Worm (Caenorhabditis elegans) whole organism, L2 larva: ENCODE results near the gene F23F12.13.

ENCODE experiments used
- C34F6.9 ChIP-seq: fragments of 150-350 bp; optimal IDR thresholded peaks from 2 replicates; lab custom pipeline; 2014; ENCODE audit warnings: missing biosample characterization, missing genetic modification characterization
- F13H6.1 ChIP-seq: sonication (generic microtip); optimal IDR thresholded peaks from 2 replicates; lab custom pipeline; 2016; ENCODE audit warnings: missing genetic modification characterization, missing compliant biosample characterization
- R02D3.7 ChIP-seq: fragments of 150-350 bp; optimal IDR thresholded peaks from 2 replicates; lab custom pipeline; 2014; ENCODE audit warnings: missing biosample characterization, missing genetic modification characterization
- Y55F3AM.14 ChIP-seq: fragments of 200-800 bp; sonication (Bioruptor generic); optimal IDR thresholded peaks from 2 replicates; lab custom pipeline; 2018; ENCODE audit warnings: mild to moderate bottlenecking, missing genetic modification characterization, missing compliant biosample characterization
- ZK546.5 ChIP-seq: sonication (generic microtip); optimal IDR thresholded peaks from 2 replicates; lab custom pipeline; 2017; ENCODE audit warnings: missing biosample characterization, missing genetic modification characterization
- alr-1 ChIP-seq: fragments of 150-350 bp; optimal IDR thresholded peaks from 2 replicates; lab custom pipeline; 2014; ENCODE audit warnings: missing biosample characterization, missing genetic modification characterization
- aly-2 ChIP-seq: fragments of 150-350 bp; optimal IDR thresholded peaks from 2 replicates; lab custom pipeline; 2014; ENCODE audit warnings: missing biosample characterization, missing genetic modification characterization
- ama-1 ChIP-seq: fragments of 150-350 bp; optimal IDR thresholded peaks from 2 replicates; lab custom pipeline; 2018; ENCODE audit warnings: inconsistent platforms
- blmp-1 ChIP-seq: sonication (generic microtip); optimal IDR thresholded peaks from 2 replicates; lab custom pipeline; 2017; ENCODE audit warnings: missing genetic modification characterization, mild to moderate bottlenecking, missing compliant biosample characterization, antibody characterized with exemption, moderate library complexity; ENCODE audit not compliant: insufficient read depth
- ceh-16 ChIP-seq: fragments of 150-350 bp; optimal IDR thresholded peaks from 2 replicates; lab custom pipeline; 2014; ENCODE audit warnings: missing biosample characterization, missing genetic modification characterization
- ceh-82 ChIP-seq: fragments of 150-350 bp; optimal IDR thresholded peaks from 2 replicates; lab custom pipeline; 2014; ENCODE audit warnings: missing biosample characterization, missing genetic modification characterization
- crh-2 ChIP-seq: sonication (generic microtip); optimal IDR thresholded peaks from 2 replicates; lab custom pipeline; 2017; ENCODE audit warnings: missing biosample characterization, missing genetic modification characterization
- dmd-4 ChIP-seq: sonication (generic microtip); optimal IDR thresholded peaks from 2 replicates; lab custom pipeline; 2017; ENCODE audit warnings: missing biosample characterization, missing genetic modification characterization
- elt-1 ChIP-seq: fragments of 150-350 bp; optimal IDR thresholded peaks from 2 replicates; lab custom pipeline; 2014; ENCODE audit warnings: missing biosample characterization, missing genetic modification characterization
- elt-3 ChIP-seq: sonication (generic microtip); optimal IDR thresholded peaks from 2 replicates; lab custom pipeline; 2017; ENCODE audit warnings: missing biosample characterization, missing genetic modification characterization
- fos-1 ChIP-seq: fragments of 150-350 bp; optimal IDR thresholded peaks from 2 replicates; lab custom pipeline; 2014; ENCODE audit warnings: missing biosample characterization, missing genetic modification characterization
- lin-11 ChIP-seq: fragments of 150-350 bp; sonication (generic microtip); optimal IDR thresholded peaks from 2 replicates; lab custom pipeline; 2014; ENCODE audit warnings: missing biosample characterization, missing genetic modification characterization, inconsistent platforms, mixed read lengths
- lin-13 ChIP-seq: fragments of 150-350 bp; optimal IDR thresholded peaks from 2 replicates; lab custom pipeline; 2014; ENCODE audit warnings: missing biosample characterization, missing genetic modification reagents, missing genetic modification characterization
- lsy-2 ChIP-seq, 2 experiments: fragments of 150-350 bp in 1 of 2; sonication (generic microtip) in 1 of 2; optimal IDR thresholded peaks; 2 replicates each; lab custom pipeline; 2014 to 2017; ENCODE audit warnings: missing biosample characterization in 2 of 2, missing genetic modification characterization in 2 of 2
- mab-5 ChIP-seq: fragments of 150-350 bp; optimal IDR thresholded peaks from 2 replicates; lab custom pipeline; 2014; ENCODE audit warnings: missing biosample characterization, missing genetic modification characterization
- mbf-1 ChIP-seq: sonication (generic microtip); optimal IDR thresholded peaks from 2 replicates; lab custom pipeline; 2017; ENCODE audit warnings: missing biosample characterization, missing genetic modification characterization
- mdl-1 ChIP-seq, 2 experiments: fragments of 150-350 bp in 1 of 2; sonication (generic microtip) in 1 of 2; optimal IDR thresholded peaks; 2 replicates each; lab custom pipeline; 2017; ENCODE audit warnings: missing biosample characterization in 2 of 2, missing genetic modification characterization in 2 of 2
- nhr-10 ChIP-seq: sonication (generic microtip); optimal IDR thresholded peaks from 2 replicates; lab custom pipeline; 2017; ENCODE audit warnings: missing biosample characterization, missing genetic modification characterization
- nhr-11 ChIP-seq: fragments of 150-350 bp; optimal IDR thresholded peaks from 2 replicates; lab custom pipeline; 2014; ENCODE audit warnings: missing biosample characterization, missing genetic modification characterization
- nhr-12 ChIP-seq: fragments of 150-350 bp; optimal IDR thresholded peaks from 2 replicates; lab custom pipeline; 2014; ENCODE audit warnings: missing biosample characterization, missing genetic modification characterization
- nhr-129 ChIP-seq: fragments of 150-350 bp; optimal IDR thresholded peaks from 2 replicates; lab custom pipeline; 2014; ENCODE audit warnings: missing biosample characterization, missing genetic modification characterization
- nhr-23 ChIP-seq: fragments of 150-350 bp; optimal IDR thresholded peaks from 2 replicates; lab custom pipeline; 2014; ENCODE audit warnings: missing biosample characterization, missing genetic modification reagents, missing genetic modification characterization
- nhr-237 ChIP-seq: fragments of 150-350 bp; optimal IDR thresholded peaks from 2 replicates; lab custom pipeline; 2014; ENCODE audit warnings: missing biosample characterization, missing genetic modification characterization
- nhr-25 ChIP-seq: fragments of 150-350 bp; sonication (generic microtip); optimal IDR thresholded peaks from 3 replicates; lab custom pipeline; 2014; ENCODE audit warnings: missing biosample characterization, missing genetic modification characterization
- nhr-6 ChIP-seq: fragments of 150-350 bp; optimal IDR thresholded peaks from 2 replicates; lab custom pipeline; 2014; ENCODE audit warnings: missing biosample characterization, missing genetic modification characterization
- nhr-77 ChIP-seq: fragments of 150-350 bp; optimal IDR thresholded peaks from 2 replicates; lab custom pipeline; 2014; ENCODE audit warnings: missing biosample characterization, missing genetic modification characterization
- peb-1 ChIP-seq: fragments of 150-350 bp; optimal IDR thresholded peaks from 2 replicates; lab custom pipeline; 2014; ENCODE audit warnings: missing biosample characterization, missing genetic modification characterization
- sem-4 ChIP-seq: fragments of 150-350 bp; optimal IDR thresholded peaks from 2 replicates; lab custom pipeline; 2014; ENCODE audit warnings: missing biosample characterization, missing genetic modification reagents, missing genetic modification characterization
- skn-1 ChIP-seq: sonication (generic microtip); optimal IDR thresholded peaks from 2 replicates; lab custom pipeline; 2017; ENCODE audit warnings: missing biosample characterization, missing genetic modification characterization
- sma-3 ChIP-seq: sonication (generic microtip); optimal IDR thresholded peaks from 2 replicates; lab custom pipeline; 2016; ENCODE audit warnings: missing genetic modification reagents, missing genetic modification characterization, missing compliant biosample characterization
- unc-39 ChIP-seq: fragments of 150-350 bp; optimal IDR thresholded peaks from 2 replicates; lab custom pipeline; 2014; ENCODE audit warnings: missing biosample characterization, missing genetic modification characterization
- unc-55 ChIP-seq: fragments of 150-350 bp; sonication (generic microtip); optimal IDR thresholded peaks from 3 replicates; lab custom pipeline; 2014; ENCODE audit warnings: missing biosample characterization, missing genetic modification reagents, missing genetic modification characterization
- zag-1 ChIP-seq: fragments of 150-350 bp; optimal IDR thresholded peaks from 2 replicates; lab custom pipeline; 2014; ENCODE audit warnings: missing biosample characterization, missing genetic modification characterization
- ztf-1 ChIP-seq: fragments of 200-800 bp; sonication (Bioruptor generic); conservative IDR thresholded peaks from 2 replicates; pipeline ENCODE4 v1.3.6; 2022; ENCODE audit warnings: missing genetic modification characterization, missing compliant biosample characterization
- ztf-11 ChIP-seq: sonication (generic microtip); optimal IDR thresholded peaks from 2 replicates; lab custom pipeline; 2017; ENCODE audit warnings: missing biosample characterization, missing genetic modification characterization
- ztf-4 ChIP-seq: fragments of 150-350 bp; optimal IDR thresholded peaks from 2 replicates; lab custom pipeline; 2014; ENCODE audit warnings: missing biosample characterization, missing genetic modification characterization

F23F12.13 gene

DNA sequence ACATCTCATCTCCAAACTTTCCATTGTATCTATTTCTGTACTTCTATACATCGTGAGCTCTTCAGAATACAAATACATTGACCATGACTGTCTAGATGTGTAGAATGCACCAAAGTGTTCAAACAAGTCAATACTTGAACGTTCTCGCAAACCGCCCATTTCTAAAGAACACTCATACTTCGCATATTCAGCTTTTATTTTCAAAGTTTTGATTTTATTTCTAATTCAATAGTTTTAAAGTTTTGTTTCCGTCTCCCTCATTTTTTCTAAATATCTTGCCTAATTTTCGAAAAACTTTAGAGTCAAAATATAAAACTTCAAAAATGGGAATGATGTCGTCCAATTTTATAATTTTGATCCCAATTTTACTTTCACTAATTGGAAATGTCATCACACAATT, 32.4 kb downstream of the F23F12.13 start, which contains the start of gene pqn-10:
TSS of gene pqn-10 (plus strand) at position 301 of the 400 bp plus-strand sequence.
- TF ChIP-seq mab-5 (no peak), nhr-25 (tag; lab: Kevin White, UChicago) (no peak), lsy-2 (tag; optimal IDR thresholded peaks at IDR 0.05; lab: Kevin White, UChicago) (no peak)

- no peak for TF ChIP-seq ZK546.5 (tag; lab: Kevin White, UChicago)
- TF ChIP-seq nhr-12: no peak
- no peak for TF ChIP-seq aly-2 (tag; lab: Kevin White, UChicago)
- TF ChIP-seq dmd-4: no peak
- no peak for TF ChIP-seq nhr-129 (tag; lab: Kevin White, UChicago)
- no peak for TF ChIP-seq mab-5
- no peak for TF ChIP-seq ceh-82 (tag; lab: Kevin White, UChicago)
- no peak for TF ChIP-seq sem-4
- TF ChIP-seq nhr-237 (tag; lab: Kevin White, UChicago): no peak
- no peak for TF ChIP-seq elt-3 (tag; lab: Kevin White, UChicago)
- no peak for TF ChIP-seq C34F6.9 (tag; lab: Kevin White, UChicago)
- TF ChIP-seq ama-1 (lab: Kevin White, UChicago): no peak
- no peak for TF ChIP-seq lin-13
- no peak for TF ChIP-seq nhr-77 (tag; lab: Kevin White, UChicago)
Observed at ce11 chrIII:6531099-6531498, 35.6 kb downstream of the F23F12.13 start, which contains the start of gene C09E7.11. Gene C09E7.11, plus strand, starts transcription at chrIII:6531399.

DNA sequence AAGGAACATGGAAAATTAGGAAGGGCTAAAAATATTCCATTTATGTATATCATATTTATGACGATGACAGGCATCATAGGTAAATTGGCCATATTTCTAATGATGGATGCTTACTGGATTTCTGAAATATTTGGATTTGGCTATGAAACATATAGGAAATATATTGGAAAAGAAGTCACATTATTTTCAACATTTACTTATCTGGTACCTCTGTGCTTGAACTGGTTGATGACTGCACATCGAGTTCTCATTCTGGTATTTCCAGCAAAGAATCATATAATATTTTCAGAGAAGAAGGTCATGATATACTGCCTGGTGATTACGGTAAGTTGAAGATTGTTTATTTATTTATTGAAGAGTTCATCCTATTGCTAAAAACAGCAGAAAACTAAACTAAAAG, 37.2 kb downstream of the F23F12.13 start, which contains the start of gene srxa-5:
TSS of gene srxa-5 (plus strand) at position 301 of the 400 bp plus-strand sequence.
- TF ChIP-seq skn-1 (tag; lab: Kevin White, UChicago) (no peak), zag-1 (tag; lab: Kevin White, UChicago) (no peak), C34F6.9 (tag; lab: Kevin White, UChicago) (no peak), nhr-129 (tag; lab: Kevin White, UChicago) (no peak), unc-39 (tag; lab: Kevin White, UChicago) (no peak), nhr-23 (no peak), ztf-1 (GFP tag; lab: Robert Waterston, UW) (no peak), peb-1 (tag; lab: Kevin White, UChicago) (no peak), nhr-10 (tag; lab: Kevin White, UChicago) (no peak), mdl-1 (tag; optimal IDR thresholded peaks at IDR 0.05; lab: Kevin White, UChicago) (no peak)

- TF ChIP-seq nhr-25 (tag; lab: Kevin White, UChicago): no peak
- TF ChIP-seq sma-3 (GFP tag; lab: Kevin White, UChicago): no peak
- TF ChIP-seq F13H6.1: peak; percentile 45
- no peak for TF ChIP-seq ztf-1 (GFP tag; lab: Robert Waterston, UW)
- no peak for TF ChIP-seq ztf-4
- no peak for TF ChIP-seq blmp-1 (tag; lab: Kevin White, UChicago)
- TF ChIP-seq peb-1 (tag; lab: Kevin White, UChicago): no peak
- TF ChIP-seq lin-11: peak; percentile 22
- TF ChIP-seq Y55F3AM.14 (GFP tag; lab: Kevin White, UChicago): no peak
- TF ChIP-seq elt-1 (tag; lab: Kevin White, UChicago): no peak
- TF ChIP-seq crh-2 (tag; lab: Kevin White, UChicago): peak; percentile 20
- no peak for TF ChIP-seq unc-39 (tag; lab: Kevin White, UChicago)
- no peak for TF ChIP-seq nhr-10 (tag; lab: Kevin White, UChicago)
- no peak for TF ChIP-seq ama-1 (lab: Kevin White, UChicago)
- TF ChIP-seq skn-1 (tag; lab: Kevin White, UChicago): no peak
- no peak for TF ChIP-seq mab-5
- TF ChIP-seq C34F6.9 (tag; lab: Kevin White, UChicago): peak; percentile 51
- no peak for TF ChIP-seq ceh-16 (tag; lab: Kevin White, UChicago)
- no peak for TF ChIP-seq ceh-82 (tag; lab: Kevin White, UChicago)
- no peak for TF ChIP-seq nhr-77 (tag; lab: Kevin White, UChicago)
- TF ChIP-seq sem-4: peak; percentile 48
- no peak for TF ChIP-seq R02D3.7 (tag; lab: Kevin White, UChicago)
- peak; percentile 53 for TF ChIP-seq unc-55 (GFP tag; lab: Kevin White, UChicago)
- TF ChIP-seq fos-1 (tag; lab: Kevin White, UChicago): no peak
- no peak for TF ChIP-seq nhr-237 (tag; lab: Kevin White, UChicago)
- no peak for TF ChIP-seq mbf-1 (tag; lab: Kevin White, UChicago)
- no peak for TF ChIP-seq aly-2 (tag; lab: Kevin White, UChicago)
- TF ChIP-seq nhr-129 (tag; lab: Kevin White, UChicago): peak; percentile 66
- no peak for TF ChIP-seq nhr-6 (tag; lab: Kevin White, UChicago)
- TF ChIP-seq ztf-11: no peak
- TF ChIP-seq nhr-11 (tag; lab: Kevin White, UChicago): no peak
- TF ChIP-seq alr-1 (tag; lab: Kevin White, UChicago): no peak
- TF ChIP-seq zag-1 (tag; lab: Kevin White, UChicago): no peak
Observed at ce11 chrIII:6536945-6537568, 41.6 kb downstream of the F23F12.13 start, which contains the start of gene C09E7.4. Gene C09E7.4, minus strand, starts transcription at chrIII:6536995.
